Fruit fly (Drosophila melanogaster): ENCODE data around the gene CG34161.

Gene CG34161

DNA sequence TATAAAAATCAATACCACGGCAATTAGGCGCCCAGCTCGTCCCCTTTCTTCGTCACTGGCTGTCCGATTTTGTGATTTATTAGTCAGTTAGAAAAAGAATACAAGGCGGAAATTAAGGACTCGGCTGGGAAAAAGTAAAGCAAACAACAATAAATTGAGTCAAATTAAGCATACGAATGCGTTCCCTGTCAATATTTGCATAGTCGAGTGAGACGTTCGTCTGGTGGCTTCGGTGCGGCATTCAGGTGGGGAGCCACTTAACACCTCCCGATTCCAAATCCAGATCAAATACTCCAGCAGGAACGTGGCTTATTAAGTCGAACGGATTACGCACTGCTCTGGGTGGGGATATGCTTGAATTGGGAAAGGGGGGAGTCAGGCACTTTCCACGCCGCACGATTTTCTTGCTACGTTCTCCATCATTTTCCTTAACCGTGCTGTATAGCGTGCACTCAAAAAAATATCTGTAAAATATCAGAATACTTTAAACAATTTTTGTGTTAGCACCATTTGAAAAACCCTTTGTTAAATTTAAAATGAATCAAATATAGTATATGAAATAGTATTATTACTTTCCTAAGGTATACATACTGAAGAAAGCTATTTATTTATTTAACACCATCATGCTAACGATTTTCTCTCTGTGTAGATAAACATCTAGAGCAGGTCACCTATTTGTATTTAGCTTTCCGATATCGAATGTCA, 38.3 kb downstream of the CG34161 start (continued):
- peak; percentile 40; the same call in 1 of the 2 replicates for TF ChIP-seq lmd (GFP tag; IDR thresholded peaks at IDR 0.05)
- peak; percentile 40 for TF ChIP-seq CG8290 (GFP tag; optimal IDR thresholded peaks at IDR 0.05)
- no peak for TF ChIP-seq CG8290 (tag; optimal IDR thresholded peaks at IDR 0.05)
- no peak for TF ChIP-seq ems (GFP tag; optimal IDR thresholded peaks at IDR 0.05)
- no peak for TF ChIP-seq emc (GFP tag; optimal IDR thresholded peaks at IDR 0.05)
- TF ChIP-seq pzg (GFP tag; optimal IDR thresholded peaks at IDR 0.05): no peak
- no peak for TF ChIP-seq Dfd (GFP tag; optimal IDR thresholded peaks at IDR 0.05)
- TF ChIP-seq fru (optimal IDR thresholded peaks at IDR 0.05): no peak
- TF ChIP-seq Hmr (GFP tag; optimal IDR thresholded peaks at IDR 0.05): no peak
- no peak for TF ChIP-seq ab (GFP tag; optimal IDR thresholded peaks at IDR 0.05)
- peak; percentile 57 for TF ChIP-seq grau (tag; optimal IDR thresholded peaks at IDR 0.05)
- TF ChIP-seq CG5180 (GFP tag; optimal IDR thresholded peaks at IDR 0.05): no peak
- TF ChIP-seq disco-r (GFP tag; optimal IDR thresholded peaks at IDR 0.05): no peak
- TF ChIP-seq crol (GFP tag; IDR thresholded peaks at IDR 0.05): peak; percentile 19; the same call in 1 of the 2 replicates
- peak; percentile 55 for TF ChIP-seq ttk (GFP tag; IDR thresholded peaks at IDR 0.05)
- no peak for TF ChIP-seq fu2 (GFP tag; optimal IDR thresholded peaks at IDR 0.05)
- no peak for TF ChIP-seq psq (GFP tag; optimal IDR thresholded peaks at IDR 0.05)
- peak; percentile 82 for TF ChIP-seq CG31441 (GFP tag; IDR thresholded peaks at IDR 0.05)
- no peak for TF ChIP-seq Gsc (GFP tag; IDR thresholded peaks at IDR 0.05)
- no peak for TF ChIP-seq chinmo (GFP tag; IDR thresholded peaks at IDR 0.05; ENCODE audit: partially characterized antibody)
- no peak for TF ChIP-seq en (GFP tag; optimal IDR thresholded peaks at IDR 0.05)
- TF ChIP-seq chn (GFP tag; optimal IDR thresholded peaks at IDR 0.05): no peak
- TF ChIP-seq BtbVII (GFP tag; optimal IDR thresholded peaks at IDR 0.05): no peak
- TF ChIP-seq jigr1 (GFP tag; IDR thresholded peaks at IDR 0.05): no peak
- no peak for TF ChIP-seq bigmax (GFP tag; optimal IDR thresholded peaks at IDR 0.05)
- no peak for TF ChIP-seq tll (GFP tag; optimal IDR thresholded peaks at IDR 0.05)
- TF ChIP-seq CG4424 (GFP tag; optimal IDR thresholded peaks at IDR 0.05): peak; percentile 57
- peak in 1 of 3 experiments; percentile 74 for TF ChIP-seq lola (GFP tag; optimal IDR thresholded peaks at IDR 0.05)
- no peak; the same call in 1 of the 2 replicates for TF ChIP-seq CG9932 (GFP tag; IDR thresholded peaks at IDR 0.05)
- no peak for TF ChIP-seq Hr39 (optimal IDR thresholded peaks at IDR 0.05)
- TF ChIP-seq Stat92E (GFP tag; optimal IDR thresholded peaks at IDR 0.05): no peak
- no peak for TF ChIP-seq CG14667 (GFP tag; IDR thresholded peaks at IDR 0.05)
- no peak for TF ChIP-seq CG18599 (GFP tag; optimal IDR thresholded peaks at IDR 0.05)
- no peak for TF ChIP-seq Ets97D (GFP tag; optimal IDR thresholded peaks at IDR 0.05)
- TF ChIP-seq CG6272 (GFP tag; IDR thresholded peaks at IDR 0.05): no peak
- TF ChIP-seq CG13287 (GFP tag; IDR thresholded peaks at IDR 0.05; ENCODE audit: partially characterized antibody): no peak
- peak; percentile 32 for TF ChIP-seq ewg (GFP tag; optimal IDR thresholded peaks at IDR 0.05)
- peak; percentile 54 for TF ChIP-seq Vsx1 (GFP tag; optimal IDR thresholded peaks at IDR 0.05)
- TF ChIP-seq Elba2 (GFP tag; optimal IDR thresholded peaks at IDR 0.05): no peak
- TF ChIP-seq Myb (GFP tag; optimal IDR thresholded peaks at IDR 0.05): no peak
- TF ChIP-seq CG17361 (GFP tag; IDR thresholded peaks at IDR 0.05): peak; percentile 46; the same call in 1 of the 3 replicates
- no peak for TF ChIP-seq yki (optimal IDR thresholded peaks at IDR 0.05)
- peak; percentile 71 for TF ChIP-seq fd96Cb (tag; optimal IDR thresholded peaks at IDR 0.05)
- no peak for TF ChIP-seq Hsf (GFP tag; optimal IDR thresholded peaks at IDR 0.05)
- no peak for TF ChIP-seq CG11560 (tag; IDR thresholded peaks at IDR 0.05)
- TF ChIP-seq Lpt (GFP tag; optimal IDR thresholded peaks at IDR 0.05): no peak
- peak; percentile 44 for TF ChIP-seq Spps (tag; optimal IDR thresholded peaks at IDR 0.05)
- TF ChIP-seq pita (GFP tag; optimal IDR thresholded peaks at IDR 0.05): no peak
- TF ChIP-seq Med (GFP tag): peak; percentile 28
- TF ChIP-seq CG17568 (GFP tag; optimal IDR thresholded peaks at IDR 0.05): no peak
- TF ChIP-seq Dll (GFP tag; IDR thresholded peaks at IDR 0.05; ENCODE audit: partially characterized antibody): no peak

Measured in whole organism, embryonic.